Fruit fly (Drosophila melanogaster) whole organism, embryonic: Measurements from ENCODE around the gene CG7227.

Experiments
- B-H2 ChIP-seq: fragments of 200-800 bp; sonication (Bioruptor generic); optimal IDR thresholded peaks from 2 replicates; lab custom pipeline; 2018; ENCODE audit warnings: missing biosample characterization, mild to moderate bottlenecking, missing genetic modification characterization
- C15 ChIP-seq: fragments of 200-800 bp; sonication (Bioruptor generic); IDR thresholded peaks from 3 replicates; pipeline ENCODE4 v1.3.6; 2022; ENCODE audit warnings: missing biosample characterization, missing genetic modification characterization
- CG14860 ChIP-seq: fragments of 200-800 bp; sonication (Bioruptor generic); IDR thresholded peaks from 3 replicates; pipeline ENCODE4 v1.3.6; 2022; ENCODE audit warnings: missing biosample characterization, missing genetic modification characterization; ENCODE audit not compliant: partially characterized antibody
- CG16813 ChIP-seq: fragments of 200-800 bp; sonication (Bioruptor generic); IDR thresholded peaks from 3 replicates; pipeline ENCODE4 v1.3.6; 2022; ENCODE audit warnings: missing biosample characterization, missing genetic modification characterization; ENCODE audit not compliant: partially characterized antibody
- CG18764 ChIP-seq: fragments of 200-800 bp; sonication (Bioruptor generic); optimal IDR thresholded peaks from 3 replicates; lab custom pipeline; 2016; ENCODE audit warnings: missing biosample characterization, missing genetic modification characterization
- CG32532 ChIP-seq: fragments of 200-800 bp; sonication (Bioruptor generic); IDR thresholded peaks from 2 replicates; pipeline ENCODE4 v1.3.6; 2022; ENCODE audit warnings: missing biosample characterization, missing genetic modification characterization
- CG34422 ChIP-seq: fragments of 200-800 bp; sonication (Bioruptor generic); IDR thresholded peaks from 3 replicates; pipeline ENCODE4 v1.3.6; 2022; ENCODE audit warnings: missing biosample characterization, missing genetic modification characterization
- CG3995 ChIP-seq: fragments of 200-800 bp; sonication (Bioruptor generic); optimal IDR thresholded peaks from 3 replicates; lab custom pipeline; 2016; ENCODE audit warnings: missing biosample characterization, missing genetic modification characterization
- CG7786 ChIP-seq: fragments of 200-800 bp; sonication (Bioruptor generic); optimal IDR thresholded peaks from 2 replicates; lab custom pipeline; 2016; ENCODE audit warnings: missing biosample characterization, missing genetic modification characterization
- CG7963 ChIP-seq: fragments of 200-800 bp; sonication (Bioruptor generic); IDR thresholded peaks from 3 replicates; pipeline ENCODE4 v1.3.6; 2022; ENCODE audit warnings: missing biosample characterization, missing genetic modification characterization; ENCODE audit not compliant: partially characterized antibody
- CG8478 ChIP-seq: fragments of >200 bp; optimal IDR thresholded peaks from 2 replicates; lab custom pipeline; 2018
- CG9817 ChIP-seq: fragments of 200-800 bp; sonication (Bioruptor generic); optimal IDR thresholded peaks from 2 replicates; lab custom pipeline; 2018; ENCODE audit warnings: missing biosample characterization, mild to moderate bottlenecking, missing genetic modification characterization, moderate library complexity
- CTCF ChIP-seq: fragments of 200-800 bp; sonication (Bioruptor generic); optimal IDR thresholded peaks from 2 replicates; lab custom pipeline; 2017; ENCODE audit warnings: missing biosample characterization, mild to moderate bottlenecking, missing genetic modification characterization, moderate library complexity
- Dad ChIP-seq: fragments of 200-800 bp; sonication (Bioruptor generic); optimal IDR thresholded peaks from 3 replicates; lab custom pipeline; 2016; ENCODE audit warnings: missing biosample characterization, missing genetic modification characterization
- Dbx ChIP-seq: fragments of 200-800 bp; sonication (Bioruptor generic); IDR thresholded peaks from 3 replicates; pipeline ENCODE4 v1.3.6; 2022; ENCODE audit warnings: missing biosample characterization, missing genetic modification characterization
- Dp ChIP-seq: fragments of 200-800 bp; sonication (Bioruptor generic); optimal IDR thresholded peaks from 2 replicates; lab custom pipeline; 2018; ENCODE audit warnings: missing biosample characterization, mild to moderate bottlenecking, missing genetic modification characterization, moderate library complexity
- Drgx ChIP-seq: fragments of 200-800 bp; sonication (Bioruptor generic); IDR thresholded peaks from 2 replicates; pipeline ENCODE4 v1.3.6; 2022; ENCODE audit warnings: missing biosample characterization, missing genetic modification characterization
- Ets65A ChIP-seq: fragments of 200-800 bp; sonication (Bioruptor generic); peaks from one replicate; lab custom pipeline; 2016; ENCODE audit warnings: missing biosample characterization, missing genetic modification characterization
- HLH3B ChIP-seq: fragments of 200-800 bp; sonication (Bioruptor generic); IDR thresholded peaks from 2 replicates; pipeline ENCODE4 v1.3.6; 2022; ENCODE audit warnings: missing biosample characterization, missing genetic modification characterization
- HmgD ChIP-seq: fragments of 200-800 bp; sonication (Bioruptor generic); optimal IDR thresholded peaks from 3 replicates; lab custom pipeline; 2016; ENCODE audit warnings: missing biosample characterization, missing genetic modification characterization
- Hmx ChIP-seq: fragments of 200-800 bp; sonication (Bioruptor generic); optimal IDR thresholded peaks from 2 replicates; lab custom pipeline; 2016; ENCODE audit warnings: missing biosample characterization, missing genetic modification characterization
- Mad ChIP-seq: fragments of 200-800 bp; sonication (Bioruptor generic); optimal IDR thresholded peaks from 2 replicates; lab custom pipeline; 2016; ENCODE audit warnings: missing biosample characterization, missing genetic modification characterization
- Mes4 ChIP-seq: fragments of 200-800 bp; sonication (Bioruptor generic); optimal IDR thresholded peaks from 2 replicates; lab custom pipeline; 2016; ENCODE audit warnings: missing biosample characterization, missing genetic modification characterization
- Myb ChIP-seq: fragments of 200-800 bp; sonication (Bioruptor generic); optimal IDR thresholded peaks from 2 replicates; lab custom pipeline; 2016; ENCODE audit warnings: missing biosample characterization, missing genetic modification characterization
- NC2α ChIP-seq: fragments of 200-800 bp; sonication (Bioruptor generic); optimal IDR thresholded peaks from 2 replicates; lab custom pipeline; 2016; ENCODE audit warnings: missing biosample characterization, missing genetic modification characterization
- Rx ChIP-seq: fragments of 200-800 bp; sonication (Bioruptor generic); IDR thresholded peaks from 2 replicates; pipeline ENCODE4 v1.3.6; 2022; ENCODE audit warnings: missing biosample characterization, missing genetic modification characterization
- bab2 ChIP-seq: fragments of 200-800 bp; sonication (Bioruptor generic); optimal IDR thresholded peaks from 2 replicates; lab custom pipeline; 2016; ENCODE audit warnings: missing biosample characterization, missing genetic modification characterization
- bbx ChIP-seq: fragments of 200-800 bp; sonication (Bioruptor generic); IDR thresholded peaks from 2 replicates; pipeline ENCODE4 v1.3.6; 2022; ENCODE audit warnings: missing biosample characterization, missing genetic modification characterization; ENCODE audit not compliant: partially characterized antibody
- btn ChIP-seq: fragments of 200-800 bp; sonication (Bioruptor generic); optimal IDR thresholded peaks from 2 replicates; lab custom pipeline; 2016; ENCODE audit warnings: missing biosample characterization, missing genetic modification characterization
- corto ChIP-seq: fragments of 200-800 bp; sonication (Bioruptor generic); optimal IDR thresholded peaks from 2 replicates; lab custom pipeline; 2016; ENCODE audit warnings: missing biosample characterization, mild to moderate bottlenecking, missing genetic modification characterization, moderate library complexity
- dysf ChIP-seq: fragments of 200-800 bp; sonication (Bioruptor generic); IDR thresholded peaks from 3 replicates; pipeline ENCODE4 v1.3.6; 2022; ENCODE audit warnings: missing biosample characterization, missing genetic modification characterization
- emc ChIP-seq: fragments of 200-800 bp; sonication (Bioruptor generic); optimal IDR thresholded peaks from 2 replicates; lab custom pipeline; 2016; ENCODE audit warnings: missing biosample characterization, missing genetic modification characterization
- en ChIP-seq: fragments of 200-800 bp; sonication (Bioruptor generic); optimal IDR thresholded peaks from 2 replicates; lab custom pipeline; 2016; ENCODE audit warnings: missing biosample characterization, missing genetic modification characterization
- fd3F ChIP-seq: fragments of 200-800 bp; sonication (Bioruptor generic); optimal IDR thresholded peaks from 2 replicates; lab custom pipeline; 2018; ENCODE audit warnings: missing biosample characterization, mild to moderate bottlenecking, missing genetic modification characterization, moderate library complexity
- gcm ChIP-seq: fragments of 200-800 bp; sonication (Bioruptor generic); optimal IDR thresholded peaks from 2 replicates; lab custom pipeline; 2019; ENCODE audit warnings: missing biosample characterization, mild to moderate bottlenecking, missing genetic modification characterization, moderate library complexity
- gcm2 ChIP-seq: fragments of 200-800 bp; sonication (Bioruptor generic); optimal IDR thresholded peaks from 2 replicates; lab custom pipeline; 2016; ENCODE audit warnings: missing biosample characterization, missing genetic modification characterization
- gfzf ChIP-seq: fragments of 200-800 bp; sonication (Bioruptor generic); optimal IDR thresholded peaks from 2 replicates; lab custom pipeline; 2016; ENCODE audit warnings: missing biosample characterization, mild to moderate bottlenecking, missing genetic modification characterization, moderate library complexity
- gsb ChIP-seq: fragments of 200-800 bp; sonication (Bioruptor generic); IDR thresholded peaks from 2 replicates; pipeline ENCODE4 v1.3.6; 2022; ENCODE audit warnings: missing biosample characterization, missing genetic modification characterization
- hb ChIP-seq: fragments of 200-800 bp; sonication (Bioruptor generic); IDR thresholded peaks from 3 replicates; pipeline ENCODE4 v1.3.6; 2022; ENCODE audit warnings: missing biosample characterization, missing genetic modification characterization; ENCODE audit not compliant: partially characterized antibody
- lilli ChIP-seq: fragments of 200-800 bp; sonication (Bioruptor generic); optimal IDR thresholded peaks from 3 replicates; lab custom pipeline; 2016; ENCODE audit warnings: missing biosample characterization, missing genetic modification characterization
- mam ChIP-seq: fragments of 200-800 bp; sonication (Bioruptor generic); optimal IDR thresholded peaks from 3 replicates; lab custom pipeline; 2016; ENCODE audit warnings: missing biosample characterization, missing genetic modification characterization
- nerfin-1 ChIP-seq: fragments of 200-800 bp; sonication (Bioruptor generic); optimal IDR thresholded peaks from 3 replicates; lab custom pipeline; 2019; ENCODE audit warnings: missing biosample characterization, mild to moderate bottlenecking, missing genetic modification characterization, moderate library complexity
- odd ChIP-seq: fragments of 200-800 bp; sonication (Bioruptor generic); optimal IDR thresholded peaks from 2 replicates; lab custom pipeline; 2017; ENCODE audit warnings: missing biosample characterization, mild to moderate bottlenecking, missing genetic modification characterization
- prd ChIP-seq, 3 experiments: fragments of >200 bp in 2 of 3; fragments of 200-800 bp in 1 of 3; sonication (Bioruptor generic) in 1 of 3; optimal IDR thresholded peaks in 2 of 3; IDR thresholded peaks in 1 of 3; 2 replicates in 2 of 3; 3 replicates in 1 of 3; pipeline versions ENCODE4 v1.3.6 to Lab custom; 2017 to 2022; ENCODE audit warnings: missing biosample characterization in 1 of 3, missing genetic modification characterization in 1 of 3
- psq ChIP-seq: fragments of 200-800 bp; sonication (Bioruptor generic); optimal IDR thresholded peaks from 2 replicates; lab custom pipeline; 2017; ENCODE audit warnings: missing biosample characterization, missing genetic modification characterization
- sens ChIP-seq: fragments of 200-800 bp; sonication (Bioruptor generic); peaks from one replicate; lab custom pipeline; 2016; ENCODE audit warnings: missing biosample characterization, missing genetic modification characterization
- sima ChIP-seq: fragments of 200-800 bp; sonication (Bioruptor generic); optimal IDR thresholded peaks from 2 replicates; lab custom pipeline; 2016; ENCODE audit warnings: missing biosample characterization, missing genetic modification characterization
- so ChIP-seq: fragments of 200-800 bp; sonication (Bioruptor generic); IDR thresholded peaks from 3 replicates; pipeline ENCODE4 v1.3.6; 2022; ENCODE audit warnings: missing biosample characterization, missing genetic modification characterization
- wdn ChIP-seq: fragments of 200-800 bp; sonication (Bioruptor generic); IDR thresholded peaks from 2 replicates; pipeline ENCODE4 v1.3.6; 2022; ENCODE audit warnings: missing biosample characterization, missing genetic modification characterization
- wek ChIP-seq: fragments of 200-800 bp; sonication (Bioruptor generic); optimal IDR thresholded peaks from 3 replicates; lab custom pipeline; 2018; ENCODE audit warnings: missing biosample characterization, mild to moderate bottlenecking, missing genetic modification characterization, moderate library complexity
- zen ChIP-seq: fragments of 200-800 bp; sonication (Bioruptor generic); optimal IDR thresholded peaks from 3 replicates; lab custom pipeline; 2018; ENCODE audit warnings: missing biosample characterization, mild to moderate bottlenecking, missing genetic modification characterization, moderate library complexity

CG7227 gene

DNA sequence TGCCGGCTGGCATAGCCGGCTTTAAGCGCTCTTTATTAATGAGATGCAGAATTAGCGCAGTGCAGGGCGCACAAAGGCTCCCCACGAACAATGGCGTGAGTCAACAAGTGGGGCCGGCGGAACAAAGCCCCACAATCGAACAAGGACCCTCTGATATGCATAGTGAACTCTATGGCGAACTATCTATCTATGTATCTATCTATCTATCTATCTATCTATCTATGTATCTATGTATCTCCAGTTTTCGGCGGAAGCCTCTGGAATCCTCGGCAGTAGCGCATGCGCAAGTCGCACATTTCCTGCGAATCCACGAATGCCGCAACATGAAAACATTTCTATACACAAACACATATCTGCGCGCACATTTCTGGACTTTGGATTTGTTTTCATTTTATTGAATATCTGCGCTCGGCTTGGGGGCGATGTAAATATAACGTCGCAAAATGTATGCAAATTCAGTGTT lies 2.7 kb upstream of the CG7227 start (continued):
- TF ChIP-seq CG7963 (GFP tag; lab: Robert Waterston, UW) (no peak), btn (no peak), CG18764 (GFP tag; lab: Kevin White, UChicago) (no peak), sens (GFP tag; lab: Kevin White, UChicago) (peak; percentile 72), CG32532 (GFP tag; lab: Robert Waterston, UW) (peak; percentile 71; the same call in 1 of the 2 replicates), Drgx (peak; percentile 91), wdn (GFP tag; lab: Robert Waterston, UW) (0 out of 2 replicates have a peak, but pooled peaks have one; percentile 46), Myb (peak; percentile 12), emc (GFP tag; lab: Kevin White, UChicago) (peak; percentile 19), CG16813 (0 out of 3 replicates have a peak, but pooled peaks have one; percentile 13), CG34422 (GFP tag; lab: Robert Waterston, UW) (0 out of 3 replicates have a peak, but pooled peaks have one; percentile 30), CG7786 (GFP tag; lab: Kevin White, UChicago) (peak; percentile 20), HLH3B (no peak), dysf (GFP tag; lab: Robert Waterston, UW) (peak; percentile 18; the same call in 1 of the 3 replicates), prd (optimal IDR thresholded peaks at IDR 0.05; lab: Kevin White, UChicago) (no peak), prd (GFP tag; IDR thresholded peaks at IDR 0.05; lab: Robert Waterston, UW) (0 out of 3 replicates have a peak, but pooled peaks have one; percentile 3), lilli (GFP tag; lab: Kevin White, UChicago) (peak; percentile 68), Mad (no peak), CG3995 (GFP tag; lab: Kevin White, UChicago) (peak; percentile 9), Ets65A (peak; percentile 81), mam (GFP tag; lab: Kevin White, UChicago) (peak; percentile 47), corto (GFP tag; lab: Kevin White, UChicago) (peak; percentile 49), wek (GFP tag; lab: Kevin White, UChicago) (no peak), bbx (GFP tag; lab: Robert Waterston, UW) (peak; percentile 31; the same call in 1 of the 2 replicates)

DNA sequence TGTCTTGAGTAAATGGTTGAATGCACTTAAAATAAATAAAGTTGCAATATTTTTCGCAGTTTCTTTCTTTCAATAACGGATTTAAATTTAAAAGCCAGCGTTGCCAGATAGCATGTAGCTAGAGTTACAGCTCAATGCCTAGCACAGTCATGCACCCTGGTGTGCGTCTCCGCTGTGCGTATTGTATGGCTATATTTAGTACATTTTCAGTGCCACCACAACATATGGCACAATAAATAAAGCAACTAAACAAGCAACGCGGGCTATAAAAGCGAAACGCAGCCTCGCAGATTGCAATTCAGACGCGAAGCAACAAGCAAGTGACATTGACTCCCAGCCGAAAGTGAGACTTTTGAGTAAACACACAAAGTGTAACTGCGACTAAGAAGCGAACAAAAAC lies 704 bp upstream of the CG7227 start, which contains the start of gene Sirup:
Sirup (plus strand) TSS at position 215 of the 400 bp plus-strand sequence.
- TF ChIP-seq CG3995 (GFP tag; lab: Kevin White, UChicago) (no peak), en (GFP tag; lab: Kevin White, UChicago) (no peak), Hmx (GFP tag; lab: Kevin White, UChicago) (no peak), CG9817 (tag; lab: Kevin White, UChicago) (no peak), B-H2 (GFP tag; lab: Kevin White, UChicago) (no peak), bab2 (GFP tag; lab: Kevin White, UChicago) (no peak), psq (no peak), so (GFP tag; lab: Robert Waterston, UW) (peak; percentile 58; the same call in 1 of the 3 replicates), CTCF (GFP tag; lab: Kevin White, UChicago) (peak; percentile 70), gsb (GFP tag; lab: Robert Waterston, UW) (no peak), gfzf (peak; percentile 91), CG8478 (lab: Kevin White, UChicago) (peak; percentile 18), HmgD (GFP tag; lab: Kevin White, UChicago) (no peak), C15 (no peak), sima (GFP tag; lab: Kevin White, UChicago) (no peak), gcm2 (no peak), hb (no peak), odd (GFP tag; lab: Kevin White, UChicago) (no peak), NC2α (peak; percentile 15), Mes4 (GFP tag; lab: Kevin White, UChicago) (no peak), nerfin-1 (tag; lab: Kevin White, UChicago) (no peak), CG14860 (no peak), Dp (GFP tag; lab: Kevin White, UChicago) (peak; percentile 81), bbx (GFP tag; lab: Robert Waterston, UW) (peak; percentile 60), Rx (GFP tag; lab: Robert Waterston, UW) (no peak), zen (tag; lab: Kevin White, UChicago) (no peak), gcm (GFP tag; lab: Kevin White, UChicago) (peak; percentile 3), Dad (GFP tag; lab: Kevin White, UChicago) (no peak), Dbx (GFP tag; lab: Robert Waterston, UW) (no peak), fd3F (no peak), CG32532 (GFP tag; lab: Robert Waterston, UW) (0 out of 2 replicates have a peak, but pooled peaks have one; percentile 20)
